Fruit fly (Drosophila melanogaster) whole organism, embryonic: ENCODE data around the gene ZnT77C.

Source experiments
- Abd-B ChIP-seq: fragments of 200-800 bp; sonication (Bioruptor generic); optimal IDR thresholded peaks from 2 replicates; lab custom pipeline; 2018; ENCODE audit warnings: missing biosample characterization, mild to moderate bottlenecking, missing genetic modification characterization, moderate library complexity
- CG10959 ChIP-seq: fragments of 200-800 bp; sonication (Bioruptor generic); IDR thresholded peaks from 2 replicates; pipeline ENCODE4 v1.3.6; 2022; ENCODE audit warnings: missing biosample characterization, missing genetic modification characterization
- CG12299 ChIP-seq: fragments of 200-800 bp; sonication (Bioruptor generic); optimal IDR thresholded peaks from 2 replicates; lab custom pipeline; 2018; ENCODE audit warnings: missing biosample characterization, mild to moderate bottlenecking, missing genetic modification characterization
- CG1233 ChIP-seq: fragments of 200-800 bp; sonication (Bioruptor generic); optimal IDR thresholded peaks from 4 replicates; lab custom pipeline; 2018; ENCODE audit warnings: missing biosample characterization, mild to moderate bottlenecking, missing genetic modification characterization
- CG12744 ChIP-seq: fragments of 200-800 bp; sonication (Bioruptor generic); optimal IDR thresholded peaks from 2 replicates; lab custom pipeline; 2016; ENCODE audit warnings: missing biosample characterization, missing genetic modification characterization
- CG14965 ChIP-seq: fragments of 200-800 bp; sonication (Bioruptor generic); optimal IDR thresholded peaks from 2 replicates; lab custom pipeline; 2016; ENCODE audit warnings: missing biosample characterization, missing genetic modification characterization, borderline replicate concordance
- CG16779 ChIP-seq: fragments of 200-800 bp; sonication (Bioruptor generic); IDR thresholded peaks from 2 replicates; pipeline ENCODE4 v1.3.6; 2022; ENCODE audit warnings: missing biosample characterization, missing genetic modification characterization
- CG1832 ChIP-seq: fragments of 200-800 bp; sonication (Bioruptor generic); optimal IDR thresholded peaks from 2 replicates; lab custom pipeline; 2017; ENCODE audit warnings: missing biosample characterization, mild to moderate bottlenecking, missing genetic modification characterization, inconsistent platforms
- CG31224 ChIP-seq: fragments of 200-800 bp; sonication (Bioruptor generic); IDR thresholded peaks from 2 replicates; pipeline ENCODE4 v1.3.6; 2022; ENCODE audit warnings: missing biosample characterization, missing genetic modification characterization
- CG31388 ChIP-seq: fragments of 200-800 bp; sonication (Bioruptor generic); optimal IDR thresholded peaks from 2 replicates; lab custom pipeline; 2016; ENCODE audit warnings: missing biosample characterization, missing genetic modification characterization
- CG4404 ChIP-seq: fragments of 200-800 bp; sonication (Bioruptor generic); IDR thresholded peaks from 2 replicates; pipeline ENCODE4 v1.3.6; 2022; ENCODE audit warnings: missing biosample characterization, missing genetic modification characterization
- CG5245 ChIP-seq: fragments of 200-800 bp; sonication (Bioruptor generic); optimal IDR thresholded peaks from 3 replicates; lab custom pipeline; 2016; ENCODE audit warnings: missing biosample characterization, missing genetic modification characterization
- CG7839 ChIP-seq: fragments of 200-800 bp; sonication (Bioruptor generic); optimal IDR thresholded peaks from 3 replicates; lab custom pipeline; 2018; ENCODE audit warnings: missing biosample characterization, mild to moderate bottlenecking, missing genetic modification characterization, moderate library complexity
- CG8290 ChIP-seq, 3 experiments: fragments of 200-800 bp; sonication (Bioruptor generic); optimal IDR thresholded peaks; 2 replicates each; lab custom pipeline; 2016 to 2019; ENCODE audit warnings: missing biosample characterization in 3 of 3, missing genetic modification characterization in 3 of 3, mild to moderate bottlenecking in 2 of 3, moderate library complexity in 1 of 3
- Deaf1 ChIP-seq: fragments of 200-800 bp; optimal IDR thresholded peaks from 3 replicates; lab custom pipeline; 2019; ENCODE audit warnings: missing biosample characterization, mild to moderate bottlenecking, missing genetic modification characterization, moderate library complexity
- E2f1 ChIP-seq: fragments of 200-800 bp; sonication (Bioruptor generic); IDR thresholded peaks from 2 replicates; pipeline ENCODE4 v1.3.6; 2022; ENCODE audit warnings: missing biosample characterization, missing genetic modification characterization
- Hmx ChIP-seq: fragments of 200-800 bp; sonication (Bioruptor generic); optimal IDR thresholded peaks from 2 replicates; lab custom pipeline; 2016; ENCODE audit warnings: missing biosample characterization, missing genetic modification characterization
- Mes4 ChIP-seq: fragments of 200-800 bp; sonication (Bioruptor generic); optimal IDR thresholded peaks from 2 replicates; lab custom pipeline; 2016; ENCODE audit warnings: missing biosample characterization, missing genetic modification characterization
- Ravus ChIP-seq: fragments of 200-800 bp; sonication (Bioruptor generic); IDR thresholded peaks from 2 replicates; pipeline ENCODE4 v1.3.6; 2022; ENCODE audit warnings: missing biosample characterization, missing genetic modification characterization
- Tbp ChIP-seq: fragments of >200 bp; optimal IDR thresholded peaks from 2 replicates; lab custom pipeline; 2018; ENCODE audit warnings: missing biosample characterization, missing genetic modification characterization
- YL-1 ChIP-seq: fragments of 200-800 bp; sonication (Bioruptor generic); optimal IDR thresholded peaks from 3 replicates; lab custom pipeline; 2017; ENCODE audit warnings: missing biosample characterization, mild to moderate bottlenecking, missing genetic modification characterization
- btn ChIP-seq: fragments of 200-800 bp; sonication (Bioruptor generic); optimal IDR thresholded peaks from 2 replicates; lab custom pipeline; 2016; ENCODE audit warnings: missing biosample characterization, missing genetic modification characterization
- dpn ChIP-seq, 2 experiments: fragments of 200-800 bp; sonication (Bioruptor generic); optimal IDR thresholded peaks; 3 replicates each; lab custom pipeline; 2016; ENCODE audit warnings: missing biosample characterization in 2 of 2, missing genetic modification characterization in 2 of 2
- en ChIP-seq: fragments of 200-800 bp; sonication (Bioruptor generic); optimal IDR thresholded peaks from 2 replicates; lab custom pipeline; 2016; ENCODE audit warnings: missing biosample characterization, missing genetic modification characterization
- esg ChIP-seq: fragments of 200-800 bp; sonication (Bioruptor generic); conservative IDR thresholded peaks from 2 replicates; pipeline ENCODE4 v1.3.6; 2022; ENCODE audit warnings: missing biosample characterization, missing genetic modification characterization
- fd64A ChIP-seq: fragments of 200-800 bp; sonication (Bioruptor generic); optimal IDR thresholded peaks from 3 replicates; lab custom pipeline; 2018; ENCODE audit warnings: missing biosample characterization, mild to moderate bottlenecking, missing genetic modification characterization
- fd96Cb ChIP-seq: fragments of 200-800 bp; sonication (Bioruptor generic); optimal IDR thresholded peaks from 2 replicates; lab custom pipeline; 2018; ENCODE audit warnings: missing biosample characterization, mild to moderate bottlenecking, missing genetic modification characterization, moderate library complexity
- gcm ChIP-seq: fragments of 200-800 bp; sonication (Bioruptor generic); optimal IDR thresholded peaks from 2 replicates; lab custom pipeline; 2019; ENCODE audit warnings: missing biosample characterization, mild to moderate bottlenecking, missing genetic modification characterization, moderate library complexity
- gem ChIP-seq: fragments of 200-800 bp; sonication (Bioruptor generic); optimal IDR thresholded peaks from 2 replicates; lab custom pipeline; 2019; ENCODE audit warnings: missing biosample characterization, mild to moderate bottlenecking, missing genetic modification characterization, moderate library complexity
- grau ChIP-seq: fragments of 200-800 bp; optimal IDR thresholded peaks from 3 replicates; lab custom pipeline; 2019; ENCODE audit warnings: missing biosample characterization, mild to moderate bottlenecking, missing genetic modification characterization, moderate library complexity
- h ChIP-seq: fragments of >200 bp; optimal IDR thresholded peaks from 2 replicates; lab custom pipeline; 2017
- hb ChIP-seq: fragments of 200-800 bp; sonication (Bioruptor generic); IDR thresholded peaks from 3 replicates; pipeline ENCODE4 v1.3.6; 2022; ENCODE audit warnings: missing biosample characterization, missing genetic modification characterization; ENCODE audit not compliant: partially characterized antibody
- knrl ChIP-seq: fragments of 200-800 bp; sonication (Bioruptor generic); IDR thresholded peaks from 3 replicates; pipeline ENCODE4 v1.3.6; 2022; ENCODE audit warnings: missing biosample characterization, missing genetic modification characterization; ENCODE audit not compliant: partially characterized antibody
- lab ChIP-seq: fragments of 200-800 bp; sonication (Bioruptor generic); optimal IDR thresholded peaks from 3 replicates; lab custom pipeline; 2017; ENCODE audit warnings: missing biosample characterization, missing genetic modification characterization, mild to moderate bottlenecking, moderate library complexity, missing genetic modification reagents
- luna ChIP-seq: fragments of 200-800 bp; sonication (Bioruptor generic); optimal IDR thresholded peaks from 2 replicates; lab custom pipeline; 2016; ENCODE audit warnings: missing biosample characterization, missing genetic modification characterization
- mam ChIP-seq: fragments of 200-800 bp; sonication (Bioruptor generic); optimal IDR thresholded peaks from 3 replicates; lab custom pipeline; 2016; ENCODE audit warnings: missing biosample characterization, missing genetic modification characterization
- otp ChIP-seq: fragments of 200-800 bp; sonication (Bioruptor generic); IDR thresholded peaks from 3 replicates; pipeline ENCODE4, ENCODE4 v1.3.6; 2022; ENCODE audit warnings: missing biosample characterization, missing genetic modification characterization
- peb ChIP-seq: fragments of 200-800 bp; sonication (Bioruptor generic); IDR thresholded peaks from 2 replicates; pipeline ENCODE4 v1.3.6; 2022; ENCODE audit warnings: missing biosample characterization, missing genetic modification characterization
- pho ChIP-seq: fragments of 200-800 bp; sonication (Bioruptor generic); optimal IDR thresholded peaks from 2 replicates; lab custom pipeline; 2016; ENCODE audit warnings: missing biosample characterization, missing genetic modification characterization
- pros ChIP-seq: fragments of 200-800 bp; sonication (Bioruptor generic); optimal IDR thresholded peaks from 3 replicates; lab custom pipeline; 2019; ENCODE audit warnings: missing biosample characterization, mild to moderate bottlenecking, missing genetic modification characterization, moderate library complexity
- psq ChIP-seq: fragments of 200-800 bp; sonication (Bioruptor generic); optimal IDR thresholded peaks from 2 replicates; lab custom pipeline; 2017; ENCODE audit warnings: missing biosample characterization, missing genetic modification characterization
- pzg ChIP-seq: fragments of 200-800 bp; sonication (Bioruptor generic); optimal IDR thresholded peaks from 3 replicates; lab custom pipeline; 2018; ENCODE audit warnings: missing biosample characterization, mild to moderate bottlenecking, missing genetic modification characterization, moderate library complexity
- sc ChIP-seq, 3 experiments: fragments of >200 bp in 2 of 3; fragments of 200-800 bp in 1 of 3; sonication (Bioruptor generic) in 1 of 3; optimal IDR thresholded peaks; 2 replicates in 2 of 3; 3 replicates in 1 of 3; lab custom pipeline; 2017; ENCODE audit warnings: mild to moderate bottlenecking in 1 of 3, missing biosample characterization in 1 of 3, missing genetic modification characterization in 1 of 3, missing genetic modification reagents in 1 of 3
- sisA ChIP-seq: fragments of 200-800 bp; sonication (Bioruptor generic); IDR thresholded peaks from 2 replicates; pipeline ENCODE4 v1.3.6; 2022; ENCODE audit warnings: missing biosample characterization, missing genetic modification characterization
- stwl ChIP-seq: fragments of 200-800 bp; sonication (Bioruptor generic); optimal IDR thresholded peaks from 3 replicates; lab custom pipeline; 2018; ENCODE audit warnings: missing biosample characterization, mild to moderate bottlenecking, missing genetic modification characterization, moderate library complexity
- tap ChIP-seq: fragments of 200-800 bp; optimal IDR thresholded peaks from 3 replicates; lab custom pipeline; 2019; ENCODE audit warnings: missing biosample characterization, mild to moderate bottlenecking, missing genetic modification characterization, moderate library complexity
- tgo ChIP-seq: fragments of 200-800 bp; sonication (Bioruptor generic); IDR thresholded peaks from 3 replicates; pipeline ENCODE4 v1.3.6; 2022; ENCODE audit warnings: missing biosample characterization, missing genetic modification characterization
- unc-4 ChIP-seq: fragments of 200-800 bp; sonication (Bioruptor generic); IDR thresholded peaks from 2 replicates; pipeline ENCODE4 v1.3.6; 2022; ENCODE audit warnings: missing biosample characterization, missing genetic modification characterization; ENCODE audit not compliant: partially characterized antibody
- usp ChIP-seq: fragments of >200 bp; optimal IDR thresholded peaks from 2 replicates; lab custom pipeline; 2017; ENCODE audit warnings: missing biosample characterization, missing genetic modification characterization
- vnd ChIP-seq: fragments of 200-800 bp; sonication (Bioruptor generic); IDR thresholded peaks from 3 replicates; pipeline ENCODE4 v1.3.6; 2022; ENCODE audit warnings: missing biosample characterization, missing genetic modification characterization; ENCODE audit not compliant: partially characterized antibody
- wek ChIP-seq: fragments of 200-800 bp; sonication (Bioruptor generic); optimal IDR thresholded peaks from 3 replicates; lab custom pipeline; 2018; ENCODE audit warnings: missing biosample characterization, mild to moderate bottlenecking, missing genetic modification characterization, moderate library complexity

ZnT77C gene

dm6 chr3L:20447337-20447736 is 47.4 kb downstream of the ZnT77C start (continued):
- peak; percentile 36 for TF ChIP-seq fd96Cb (tag; lab: Kevin White, UChicago)
- TF ChIP-seq CG31224 (GFP tag; lab: Robert Waterston, UW), result no peak
- TF ChIP-seq CG7839, result peak; percentile 32
- TF ChIP-seq CG16779, result no peak
- no peak for TF ChIP-seq unc-4 (GFP tag; lab: Robert Waterston, UW)
- TF ChIP-seq tap (tag; lab: Kevin White, UChicago), result no peak
- no peak for TF ChIP-seq otp (GFP tag; lab: Robert Waterston, UW)
- TF ChIP-seq CG1233 (GFP tag; lab: Kevin White, UChicago), result no peak
- TF ChIP-seq Abd-B (GFP tag; lab: Kevin White, UChicago), result no peak
- TF ChIP-seq CG31388 (GFP tag; lab: Kevin White, UChicago), result no peak
- no peak for TF ChIP-seq Deaf1 (tag; lab: Kevin White, UChicago)
- no peak for TF ChIP-seq en (GFP tag; lab: Kevin White, UChicago)
- peak in 1 of 2 experiments; percentile 22 for TF ChIP-seq dpn (GFP tag; optimal IDR thresholded peaks at IDR 0.05; lab: Kevin White, UChicago)
- TF ChIP-seq fd64A (GFP tag; lab: Kevin White, UChicago), result no peak
- peak; percentile 87 for TF ChIP-seq grau
- no peak for TF ChIP-seq gcm
- TF ChIP-seq CG1832 (GFP tag; lab: Kevin White, UChicago), result no peak
- no peak for TF ChIP-seq psq (GFP tag; lab: Kevin White, UChicago)
- no peak for TF ChIP-seq wek
- no peak for TF ChIP-seq CG14965 (GFP tag; lab: Kevin White, UChicago)
- no peak for TF ChIP-seq hb (GFP tag; lab: Robert Waterston, UW)
- TF ChIP-seq Hmx (GFP tag; lab: Kevin White, UChicago), result no peak
- TF ChIP-seq pros (GFP tag; lab: Kevin White, UChicago), result no peak
- no peak for TF ChIP-seq CG12744
- no peak for TF ChIP-seq CG5245
- no peak for TF ChIP-seq peb
- TF ChIP-seq lab (GFP tag; lab: Kevin White, UChicago), result no peak
- TF ChIP-seq esg, result 0 out of 2 replicates have a peak, but pooled peaks have one; percentile 8
- peak; percentile 17 for TF ChIP-seq mam (GFP tag; lab: Kevin White, UChicago)
- 0 out of 2 replicates have a peak, but pooled peaks have one; percentile 33 for TF ChIP-seq CG4404 (GFP tag; lab: Robert Waterston, UW)
- no peak for TF ChIP-seq E2f1 (GFP tag; lab: Robert Waterston, UW)
- TF ChIP-seq h (lab: Kevin White, UChicago), result no peak
- peak; percentile 55 for TF ChIP-seq gem (tag; lab: Kevin White, UChicago)
- TF ChIP-seq CG12299 (tag; lab: Kevin White, UChicago), result no peak
- no peak for TF ChIP-seq Mes4 (GFP tag; lab: Kevin White, UChicago)
- peak; percentile 43; the same call in 1 of the 2 replicates for TF ChIP-seq CG10959 (GFP tag; lab: Robert Waterston, UW)
- TF ChIP-seq knrl (GFP tag; lab: Robert Waterston, UW), result no peak
- TF ChIP-seq usp, result no peak
- TF ChIP-seq Tbp (GFP tag; lab: Kevin White, UChicago), result no peak
- no peak for TF ChIP-seq Ravus (GFP tag; lab: Robert Waterston, UW)
- TF ChIP-seq sc (optimal IDR thresholded peaks at IDR 0.05; lab: Kevin White, UChicago), result no peak
- TF ChIP-seq sc (GFP tag; optimal IDR thresholded peaks at IDR 0.05; lab: Kevin White, UChicago), result no peak
- peak; percentile 30; the same call in 1 of the 3 replicates for TF ChIP-seq tgo (GFP tag; lab: Robert Waterston, UW)
- no peak for TF ChIP-seq pho (GFP tag; lab: Kevin White, UChicago)
- no peak for TF ChIP-seq CG8290 (GFP tag; optimal IDR thresholded peaks at IDR 0.05; lab: Kevin White, UChicago)
- TF ChIP-seq CG8290 (tag; optimal IDR thresholded peaks at IDR 0.05; lab: Kevin White, UChicago), result no peak
- no peak for TF ChIP-seq pzg (GFP tag; lab: Kevin White, UChicago)
- TF ChIP-seq YL-1 (GFP tag; lab: Kevin White, UChicago), result no peak
- no peak for TF ChIP-seq vnd
- no peak for TF ChIP-seq stwl (tag; lab: Kevin White, UChicago)
- no peak for TF ChIP-seq btn (GFP tag; lab: Kevin White, UChicago)
- no peak for TF ChIP-seq luna (GFP tag; lab: Kevin White, UChicago)
- TF ChIP-seq sisA (GFP tag; lab: Robert Waterston, UW), result peak; percentile 45
